Fruit fly (Drosophila melanogaster): ENCODE data around the gene CG4511.

CG4511 gene

DNA sequence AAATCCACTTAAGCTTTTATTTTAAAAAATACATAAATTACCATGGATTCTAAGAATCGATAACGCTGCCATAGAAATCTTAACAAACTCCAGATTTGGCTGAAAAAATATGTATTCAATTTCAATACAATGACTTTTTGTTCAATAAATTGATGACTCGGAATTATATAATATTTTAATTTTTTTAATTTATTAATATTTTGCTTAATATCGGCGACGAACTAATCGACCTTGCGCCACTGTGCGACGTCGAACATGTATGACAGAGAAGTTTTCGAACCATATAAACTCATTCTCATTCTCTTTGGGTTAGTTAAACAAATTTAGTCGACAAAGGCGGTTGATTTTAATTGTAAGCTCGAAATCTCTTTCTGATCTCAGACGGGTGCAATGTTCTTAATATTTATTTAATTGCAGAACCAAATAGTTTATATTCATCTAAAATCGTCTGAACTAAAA, 4.8 kb upstream of the CG4511 start, which contains the start of gene CG42394 (continued):
- TF ChIP-seq CG3726 (GFP tag; IDR thresholded peaks at IDR 0.05): peak; percentile 88; the same call in 1 of the 3 replicates
- TF ChIP-seq wor (GFP tag; IDR thresholded peaks at IDR 0.05): peak; percentile 89
- peak; percentile 95 for TF ChIP-seq Ada2b (GFP tag; IDR thresholded peaks at IDR 0.05)
- peak; percentile 89 for TF ChIP-seq CG32767 (GFP tag; IDR thresholded peaks at IDR 0.05)
- TF ChIP-seq unpg (GFP tag; optimal IDR thresholded peaks at IDR 0.05): peak; percentile 95
- peak; percentile 56 to 75 for TF ChIP-seq chif (GFP tag; optimal IDR thresholded peaks at IDR 0.05)
- peak; percentile 39; the same call in 1 of the 2 replicates for TF ChIP-seq CG43689 (GFP tag; IDR thresholded peaks at IDR 0.05)
- TF ChIP-seq Spps (tag; optimal IDR thresholded peaks at IDR 0.05): peak; percentile 96
- peak; percentile 85; the same call in 1 of the 2 replicates for TF ChIP-seq dati (GFP tag; IDR thresholded peaks at IDR 0.05)
- peak in 1 of 2 experiments; percentile 85 for TF ChIP-seq Hr78 (GFP tag; optimal IDR thresholded peaks at IDR 0.05)
- TF ChIP-seq CG17385 (GFP tag; optimal IDR thresholded peaks at IDR 0.05): peak; percentile 88
- peak; percentile 98 for TF ChIP-seq CG18599 (GFP tag; optimal IDR thresholded peaks at IDR 0.05)
- TF ChIP-seq CG13424 (tag; optimal IDR thresholded peaks at IDR 0.05): peak; percentile 95
- TF ChIP-seq CG10209 (GFP tag; optimal IDR thresholded peaks at IDR 0.05): peak; percentile 95
- peak; percentile 87 for TF ChIP-seq twi (tag; optimal IDR thresholded peaks at IDR 0.05)
- peak; percentile 88 for TF ChIP-seq esg (GFP tag; conservative IDR thresholded peaks at IDR 0.05)
- TF ChIP-seq CG5953 (GFP tag; IDR thresholded peaks at IDR 0.05): peak; percentile 87
- peak; percentile 79 for TF ChIP-seq tup (GFP tag; optimal IDR thresholded peaks at IDR 0.05)
- peak in 1 of 3 experiments; percentile 96 for TF ChIP-seq lola (GFP tag; optimal IDR thresholded peaks at IDR 0.05)
- TF ChIP-seq tio (GFP tag; optimal IDR thresholded peaks at IDR 0.05): peak; percentile 89
- no peak for TF ChIP-seq CG15479 (GFP tag; optimal IDR thresholded peaks at IDR 0.05)
- TF ChIP-seq CG4328 (GFP tag; optimal IDR thresholded peaks at IDR 0.05): peak; percentile 86
- peak; percentile 87 for TF ChIP-seq gsb (GFP tag; IDR thresholded peaks at IDR 0.05)
- peak; percentile 93 for TF ChIP-seq CG6689 (GFP tag; IDR thresholded peaks at IDR 0.05)
- TF ChIP-seq gcm (GFP tag; optimal IDR thresholded peaks at IDR 0.05): peak; percentile 94
- peak; percentile 90 for TF ChIP-seq cas (GFP tag; IDR thresholded peaks at IDR 0.05)
- no peak for TF ChIP-seq her (GFP tag; optimal IDR thresholded peaks at IDR 0.05)
- TF ChIP-seq CG18619 (GFP tag; optimal IDR thresholded peaks at IDR 0.05): peak; percentile 93
- no peak for TF ChIP-seq dan (GFP tag; IDR thresholded peaks at IDR 0.05)
- peak; percentile 39 for TF ChIP-seq nerfin-2 (GFP tag; IDR thresholded peaks at IDR 0.05; ENCODE audit: partially characterized antibody)
- TF ChIP-seq klu (GFP tag; IDR thresholded peaks at IDR 0.05): no peak
- peak; percentile 95 for TF ChIP-seq PHDP (tag; optimal IDR thresholded peaks at IDR 0.05)
- TF ChIP-seq ase (GFP tag; IDR thresholded peaks at IDR 0.05): peak; percentile 91

DNA sequence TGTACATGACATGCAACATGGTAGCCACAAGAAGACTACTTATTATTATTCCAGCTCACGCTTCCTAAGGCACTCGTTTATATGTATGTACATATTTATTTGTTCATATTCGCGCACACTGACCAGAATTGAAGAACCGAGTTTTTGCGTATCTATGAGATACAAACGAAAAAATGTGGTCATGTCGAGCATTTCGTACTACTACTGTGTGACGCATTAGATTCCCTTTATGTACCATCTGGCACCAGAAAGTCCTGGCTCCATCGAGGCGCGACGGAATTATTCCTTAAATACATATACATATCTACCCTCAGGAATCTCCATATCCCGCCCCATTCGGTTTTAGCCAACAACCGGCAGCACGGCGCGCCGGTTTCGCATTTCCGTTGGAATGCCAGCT, 3.7 kb upstream of the CG4511 start:
- TF ChIP-seq Med (GFP tag): peak; percentile 77
- TF ChIP-seq pum (GFP tag; optimal IDR thresholded peaks at IDR 0.05): no peak
- TF ChIP-seq HmgD (GFP tag; optimal IDR thresholded peaks at IDR 0.05): no peak
- TF ChIP-seq CG3163 (GFP tag; optimal IDR thresholded peaks at IDR 0.05): no peak
- peak; percentile 65 for TF ChIP-seq nerfin-1 (tag; optimal IDR thresholded peaks at IDR 0.05)
- peak; percentile 76 for TF ChIP-seq CG13894 (tag; optimal IDR thresholded peaks at IDR 0.05)
- TF ChIP-seq CG2199 (GFP tag; IDR thresholded peaks at IDR 0.05): peak; percentile 67; the same call in 1 of the 3 replicates
- peak; percentile 46 for TF ChIP-seq sd (tag; optimal IDR thresholded peaks at IDR 0.05)
- TF ChIP-seq CG13624 (GFP tag; optimal IDR thresholded peaks at IDR 0.05): peak; percentile 5

Measured in whole organism, embryonic.